Worm (Caenorhabditis elegans): ENCODE results near the gene fbxa-24.

ce11 chrII:3827801-3828200 lies 11.5 kb downstream of the fbxa-24 start, which contains the start of gene F54D10.8:
- TF ChIP-seq flt-1 (GFP tag; IDR thresholded peaks at IDR 0.05) (no peak), tra-4 (tag; optimal IDR thresholded peaks at IDR 0.05) (no peak), ama-1 (optimal IDR thresholded peaks at IDR 0.05) (no peak), hmbx-1 (tag; optimal IDR thresholded peaks at IDR 0.05) (no peak), ets-7 (tag; optimal IDR thresholded peaks at IDR 0.05) (no peak), ceh-36 (tag; optimal IDR thresholded peaks at IDR 0.05) (no peak), F13C5.2 (tag; optimal IDR thresholded peaks at IDR 0.05) (no peak), hnd-1 (tag; optimal IDR thresholded peaks at IDR 0.05) (no peak), aly-1 (tag; optimal IDR thresholded peaks at IDR 0.05) (no peak), hmg-4 (GFP tag; optimal IDR thresholded peaks at IDR 0.05) (no peak), pes-1 (GFP tag; IDR thresholded peaks at IDR 0.05) (no peak), B0310.2 (tag; optimal IDR thresholded peaks at IDR 0.05) (no peak), ceh-13 (GFP tag; optimal IDR thresholded peaks at IDR 0.05) (no peak)

All from whole organism, early embryonic.